Worm (Caenorhabditis elegans) whole organism, mixed stage, embryonic: ENCODE measurements around the gene srxa-8.

Experiments used
- M03D4.4 ChIP-seq: sonication (generic microtip); optimal IDR thresholded peaks from 2 replicates; lab custom pipeline; 2017; ENCODE audit warnings: mild to moderate bottlenecking, missing genetic modification characterization, missing compliant biosample characterization
- bed-3 ChIP-seq: fragments of 200-800 bp; sonication (Bioruptor generic); optimal IDR thresholded peaks from 3 replicates; lab custom pipeline; 2018; ENCODE audit warnings: mild to moderate bottlenecking, missing genetic modification characterization, moderate library complexity, missing compliant biosample characterization
- ceh-39 ChIP-seq: fragments of 150-350 bp; optimal IDR thresholded peaks from 2 replicates; lab custom pipeline; 2014; ENCODE audit warnings: missing biosample characterization, missing genetic modification characterization
- ceh-43 ChIP-seq: fragments of 200-800 bp; sonication (Bioruptor generic); optimal IDR thresholded peaks from 2 replicates; lab custom pipeline; 2018; ENCODE audit warnings: mild to moderate bottlenecking, missing genetic modification characterization, moderate library complexity, missing compliant biosample characterization
- ceh-83 ChIP-seq: fragments of 200-800 bp; sonication (Bioruptor generic); optimal IDR thresholded peaks from 2 replicates; lab custom pipeline; 2018; ENCODE audit warnings: mild to moderate bottlenecking, missing genetic modification characterization, missing compliant biosample characterization
- ces-1 ChIP-seq: fragments of 150-350 bp; optimal IDR thresholded peaks from 2 replicates; lab custom pipeline; 2014; ENCODE audit warnings: missing biosample characterization, missing genetic modification reagents, missing genetic modification characterization
- cnd-1 ChIP-seq: fragments of 200-800 bp; sonication (Bioruptor generic); optimal IDR thresholded peaks from 2 replicates; lab custom pipeline; 2018; ENCODE audit warnings: mild to moderate bottlenecking, missing genetic modification characterization, missing compliant biosample characterization
- drap-1 ChIP-seq: fragments of 200-800 bp; sonication (Bioruptor generic); optimal IDR thresholded peaks from 3 replicates; lab custom pipeline; 2018; ENCODE audit warnings: mild to moderate bottlenecking, missing genetic modification characterization, missing compliant biosample characterization
- elt-1 ChIP-seq: sonication (generic microtip); optimal IDR thresholded peaks from 2 replicates; lab custom pipeline; 2017; ENCODE audit warnings: missing genetic modification characterization, mild to moderate bottlenecking, missing compliant biosample characterization, antibody characterized with exemption, moderate library complexity, borderline replicate concordance; ENCODE audit not compliant: insufficient read depth
- flh-1 ChIP-seq: fragments of 200-800 bp; sonication (Bioruptor generic); optimal IDR thresholded peaks from 2 replicates; lab custom pipeline; 2018; ENCODE audit warnings: mild to moderate bottlenecking, missing genetic modification characterization, moderate library complexity, missing compliant biosample characterization
- ham-2 ChIP-seq: fragments of 200-800 bp; sonication (Bioruptor generic); optimal IDR thresholded peaks from 2 replicates; lab custom pipeline; 2018; ENCODE audit warnings: mild to moderate bottlenecking, missing genetic modification characterization, missing compliant biosample characterization
- hlh-1 ChIP-seq: fragments of 150-350 bp; optimal IDR thresholded peaks from 2 replicates; lab custom pipeline; 2014; ENCODE audit warnings: missing biosample characterization, missing genetic modification reagents, missing genetic modification characterization
- lin-32 ChIP-seq: fragments of 200-800 bp; sonication (Bioruptor generic); optimal IDR thresholded peaks from 2 replicates; lab custom pipeline; 2018; ENCODE audit warnings: mild to moderate bottlenecking, missing genetic modification characterization, missing compliant biosample characterization
- lsy-2 ChIP-seq: fragments of 150-350 bp; optimal IDR thresholded peaks from 2 replicates; lab custom pipeline; 2014; ENCODE audit warnings: missing biosample characterization, missing genetic modification characterization
- mep-1 ChIP-seq: fragments of 150-350 bp; optimal IDR thresholded peaks from 2 replicates; lab custom pipeline; 2017; ENCODE audit warnings: missing biosample characterization, missing genetic modification reagents, missing genetic modification characterization, inconsistent platforms
- mls-2 ChIP-seq: sonication (generic microtip); optimal IDR thresholded peaks from 2 replicates; lab custom pipeline; 2016; ENCODE audit warnings: mild to moderate bottlenecking, missing genetic modification characterization, moderate library complexity, missing compliant biosample characterization
- nhr-2 ChIP-seq: fragments of 150-350 bp; optimal IDR thresholded peaks from 2 replicates; lab custom pipeline; 2014; ENCODE audit warnings: missing biosample characterization, missing genetic modification characterization
- nhr-237 ChIP-seq: fragments of 150-350 bp; optimal IDR thresholded peaks from 2 replicates; lab custom pipeline; 2014; ENCODE audit warnings: missing biosample characterization, missing genetic modification characterization
- pha-4 ChIP-seq: fragments of 150-350 bp; optimal IDR thresholded peaks from 2 replicates; lab custom pipeline; 2018; ENCODE audit warnings: missing biosample characterization, missing genetic modification reagents, missing genetic modification characterization
- sem-2 ChIP-seq: fragments of 200-800 bp; sonication (Bioruptor generic); optimal IDR thresholded peaks from 2 replicates; lab custom pipeline; 2018; ENCODE audit warnings: mild to moderate bottlenecking, missing genetic modification characterization, missing compliant biosample characterization
- unc-120 ChIP-seq: sonication (generic microtip); optimal IDR thresholded peaks from 2 replicates; lab custom pipeline; 2017; ENCODE audit warnings: missing genetic modification characterization, missing compliant biosample characterization; ENCODE audit not compliant: poor library complexity, severe bottlenecking
- unc-39 ChIP-seq: fragments of 150-350 bp; optimal IDR thresholded peaks from 2 replicates; lab custom pipeline; 2014; ENCODE audit warnings: missing biosample characterization, missing genetic modification characterization
- zip-8 ChIP-seq: fragments of 150-350 bp; optimal IDR thresholded peaks from 2 replicates; lab custom pipeline; 2014; ENCODE audit warnings: missing biosample characterization, missing genetic modification characterization
- ztf-11 ChIP-seq: fragments of 150-350 bp; optimal IDR thresholded peaks from 2 replicates; lab custom pipeline; 2014; ENCODE audit warnings: missing biosample characterization, missing genetic modification characterization

Gene srxa-8

DNA sequence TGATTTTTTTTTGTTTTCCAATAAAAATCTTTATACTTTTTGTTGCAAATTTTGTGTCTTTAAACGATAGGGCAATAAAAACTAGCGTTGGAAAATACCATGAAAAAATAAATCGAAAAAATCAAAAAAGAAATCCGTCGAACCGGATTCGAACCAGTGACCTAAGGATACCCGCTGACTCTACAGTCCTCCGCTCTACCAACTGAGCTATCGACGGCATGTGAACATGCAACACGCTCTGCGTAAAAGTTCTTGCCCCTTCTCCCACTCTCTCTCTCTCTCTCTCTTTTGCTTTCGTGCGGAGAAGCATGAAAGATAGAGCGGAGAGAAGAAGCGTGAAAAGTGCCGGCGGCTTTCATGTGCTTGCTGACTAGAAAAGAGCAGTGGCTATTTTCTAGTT is 44.1 kb downstream of the srxa-8 start:
- TF ChIP-seq ceh-39 (tag; lab: Kevin White, UChicago) (no peak), ceh-83 (GFP tag; lab: Kevin White, UChicago) (peak; percentile 73), lin-32 (GFP tag; lab: Kevin White, UChicago) (peak; percentile 80), sem-2 (peak; percentile 56), flh-1 (GFP tag; lab: Kevin White, UChicago) (peak; percentile 16), ztf-11 (tag; lab: Kevin White, UChicago) (no peak), cnd-1 (tag; lab: Kevin White, UChicago) (peak; percentile 66), nhr-2 (tag; lab: Kevin White, UChicago) (no peak), ham-2 (GFP tag; lab: Kevin White, UChicago) (peak; percentile 72), unc-120 (tag; lab: Kevin White, UChicago) (peak; percentile 66), bed-3 (GFP tag; lab: Kevin White, UChicago) (peak; percentile 64), mep-1 (peak; percentile 42), ceh-43 (GFP tag; lab: Kevin White, UChicago) (peak; percentile 66), drap-1 (GFP tag; lab: Kevin White, UChicago) (peak; percentile 86), mls-2 (tag; lab: Kevin White, UChicago) (peak; percentile 89), lsy-2 (tag; lab: Kevin White, UChicago) (peak; percentile 22), nhr-237 (tag; lab: Kevin White, UChicago) (peak; percentile 43), elt-1 (no peak), zip-8 (no peak), hlh-1 (tag; lab: Kevin White, UChicago) (no peak)

DNA sequence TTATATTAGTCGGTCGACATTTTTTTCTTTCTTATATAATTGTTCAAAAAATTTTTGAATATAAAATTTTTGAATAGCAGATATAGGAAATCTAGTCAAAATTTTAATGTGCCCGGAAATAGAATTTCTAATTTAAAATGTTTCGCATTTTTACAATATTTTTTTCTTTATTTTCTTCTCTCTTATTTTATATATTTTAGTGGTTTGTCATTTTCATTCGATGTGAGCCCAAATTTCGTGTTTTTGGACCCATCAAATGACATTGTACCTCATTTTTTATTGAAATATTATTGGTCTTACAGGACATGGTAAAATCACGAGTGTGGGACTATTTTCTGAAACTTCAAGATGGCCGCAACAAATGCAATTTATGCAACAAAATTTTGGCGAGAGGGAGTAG is 46.5 kb downstream of the srxa-8 start, which contains the start of gene K09A11.1:
Gene K09A11.1 (plus strand): TSS at position 301 of the 400 bp plus-strand sequence.
- no peak for TF ChIP-seq mep-1
- no peak for TF ChIP-seq pha-4 (tag; lab: Kevin White, UChicago)
- no peak for TF ChIP-seq bed-3 (GFP tag; lab: Kevin White, UChicago)
- no peak for TF ChIP-seq ces-1

DNA sequence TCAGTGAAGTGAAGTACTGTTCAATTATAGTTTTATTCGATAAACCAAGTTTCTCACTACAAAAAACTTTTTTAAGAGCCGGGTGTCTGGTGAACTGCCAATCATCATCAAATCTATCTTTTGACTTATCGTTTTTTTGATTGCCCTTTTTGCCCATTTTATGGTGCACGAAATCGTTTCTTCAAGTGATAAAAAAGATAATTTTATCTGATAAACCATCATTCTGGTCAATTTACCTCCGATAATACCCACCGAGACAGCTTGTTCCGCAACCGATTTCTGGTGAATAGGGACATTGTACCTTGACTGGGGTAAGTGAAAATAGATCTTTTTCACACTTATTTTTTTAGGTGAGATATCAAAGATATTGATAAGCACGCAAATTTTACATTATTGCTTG is 51.1 kb downstream of the srxa-8 start, which contains the start of gene K08H2.10:
Gene K08H2.10 (plus strand): TSS at position 230 of the 400 bp plus-strand sequence.
- TF ChIP-seq hlh-1 (tag; lab: Kevin White, UChicago) (no peak), pha-4 (tag; lab: Kevin White, UChicago) (no peak), M03D4.4 (tag; lab: Kevin White, UChicago) (no peak), unc-39 (tag; lab: Kevin White, UChicago) (no peak)
